Worm (Caenorhabditis elegans) whole organism, mixed stage, embryonic: ENCODE data around the gene sul-2.

Experiments used
- bed-3 ChIP-seq: fragments of 200-800 bp; sonication (Bioruptor generic); optimal IDR thresholded peaks from 3 replicates; lab custom pipeline; 2018; ENCODE audit warnings: mild to moderate bottlenecking, missing genetic modification characterization, moderate library complexity, missing compliant biosample characterization
- ceh-83 ChIP-seq: fragments of 200-800 bp; sonication (Bioruptor generic); optimal IDR thresholded peaks from 2 replicates; lab custom pipeline; 2018; ENCODE audit warnings: mild to moderate bottlenecking, missing genetic modification characterization, missing compliant biosample characterization
- ces-1 ChIP-seq: fragments of 150-350 bp; optimal IDR thresholded peaks from 2 replicates; lab custom pipeline; 2014; ENCODE audit warnings: missing biosample characterization, missing genetic modification reagents, missing genetic modification characterization
- flh-1 ChIP-seq: fragments of 200-800 bp; sonication (Bioruptor generic); optimal IDR thresholded peaks from 2 replicates; lab custom pipeline; 2018; ENCODE audit warnings: mild to moderate bottlenecking, missing genetic modification characterization, moderate library complexity, missing compliant biosample characterization
- lin-13 ChIP-seq: fragments of 150-350 bp; optimal IDR thresholded peaks from 2 replicates; lab custom pipeline; 2014; ENCODE audit warnings: missing biosample characterization, missing genetic modification characterization
- mab-5 ChIP-seq: fragments of 150-350 bp; optimal IDR thresholded peaks from 2 replicates; lab custom pipeline; 2014; ENCODE audit warnings: missing biosample characterization, missing genetic modification characterization
- nhr-237 ChIP-seq: fragments of 150-350 bp; optimal IDR thresholded peaks from 2 replicates; lab custom pipeline; 2014; ENCODE audit warnings: missing biosample characterization, missing genetic modification characterization
- nhr-28 ChIP-seq: fragments of 150-350 bp; optimal IDR thresholded peaks from 2 replicates; lab custom pipeline; 2014; ENCODE audit warnings: missing biosample characterization, missing genetic modification characterization
- nhr-76 ChIP-seq: sonication (generic microtip); optimal IDR thresholded peaks from 2 replicates; lab custom pipeline; 2017; ENCODE audit warnings: missing biosample characterization, missing genetic modification characterization
- pha-4 ChIP-seq: fragments of 150-350 bp; optimal IDR thresholded peaks from 2 replicates; lab custom pipeline; 2018; ENCODE audit warnings: missing biosample characterization, missing genetic modification reagents, missing genetic modification characterization
- snpc-4 ChIP-seq: fragments of 150-350 bp; optimal IDR thresholded peaks from 2 replicates; lab custom pipeline; 2014; ENCODE audit warnings: missing biosample characterization, missing genetic modification characterization

ce11 chrV:8129719-8130118, 27.8 kb upstream of the sul-2 start:
- TF ChIP-seq lin-13 (tag; lab: Kevin White, UChicago) (no peak), nhr-28 (no peak), mab-5 (tag; lab: Kevin White, UChicago) (no peak), nhr-76 (tag; lab: Kevin White, UChicago) (no peak), snpc-4 (no peak), ces-1 (GFP tag; lab: Kevin White, UChicago) (no peak), pha-4 (no peak), nhr-237 (tag; lab: Kevin White, UChicago) (no peak), ceh-83 (GFP tag; lab: Kevin White, UChicago) (no peak), bed-3 (GFP tag; lab: Kevin White, UChicago) (no peak), flh-1 (GFP tag; lab: Kevin White, UChicago) (no peak)
